Fruit fly (Drosophila melanogaster) whole organism, embryonic: ENCODE measurements around the gene CG14718.

ENCODE experiments used
- Ada2b ChIP-seq: fragments of 200-800 bp; sonication (Bioruptor generic); IDR thresholded peaks from 2 replicates; pipeline ENCODE4 v1.3.6; 2022; ENCODE audit warnings: missing biosample characterization, missing genetic modification characterization
- Atf6 ChIP-seq: fragments of 200-800 bp; sonication (Bioruptor generic); IDR thresholded peaks from 2 replicates; pipeline ENCODE4 v1.3.6; 2022; ENCODE audit warnings: missing biosample characterization, missing genetic modification characterization
- CG10543 ChIP-seq: fragments of 200-800 bp; sonication (Bioruptor generic); optimal IDR thresholded peaks from 3 replicates; lab custom pipeline; 2017; ENCODE audit warnings: missing biosample characterization, mild to moderate bottlenecking, missing genetic modification characterization, moderate library complexity
- CG1233 ChIP-seq: fragments of 200-800 bp; sonication (Bioruptor generic); optimal IDR thresholded peaks from 4 replicates; lab custom pipeline; 2018; ENCODE audit warnings: missing biosample characterization, mild to moderate bottlenecking, missing genetic modification characterization
- CG12391 ChIP-seq: fragments of 200-800 bp; sonication (Bioruptor generic); optimal IDR thresholded peaks from 3 replicates; lab custom pipeline; 2018; ENCODE audit warnings: missing biosample characterization, mild to moderate bottlenecking, missing genetic modification characterization, moderate library complexity
- CG15514 ChIP-seq: fragments of 200-800 bp; sonication (Bioruptor generic); optimal IDR thresholded peaks from 3 replicates; lab custom pipeline; 2017; ENCODE audit warnings: missing biosample characterization, missing genetic modification characterization, mild to moderate bottlenecking, moderate library complexity, missing genetic modification reagents
- CG2875 ChIP-seq: fragments of 200-800 bp; sonication (Bioruptor generic); optimal IDR thresholded peaks from 2 replicates; lab custom pipeline; 2017; ENCODE audit warnings: missing biosample characterization, mild to moderate bottlenecking, missing genetic modification characterization, missing genetic modification reagents
- CG31224 ChIP-seq: fragments of 200-800 bp; sonication (Bioruptor generic); IDR thresholded peaks from 2 replicates; pipeline ENCODE4 v1.3.6; 2022; ENCODE audit warnings: missing biosample characterization, missing genetic modification characterization
- CG3995 ChIP-seq: fragments of 200-800 bp; sonication (Bioruptor generic); optimal IDR thresholded peaks from 3 replicates; lab custom pipeline; 2016; ENCODE audit warnings: missing biosample characterization, missing genetic modification characterization
- CG6654 ChIP-seq: fragments of 200-800 bp; sonication (Bioruptor generic); optimal IDR thresholded peaks from 2 replicates; lab custom pipeline; 2017; ENCODE audit warnings: missing biosample characterization, mild to moderate bottlenecking, missing genetic modification characterization
- CG6683 ChIP-seq: fragments of 200-800 bp; sonication (Bioruptor generic); optimal IDR thresholded peaks from 2 replicates; lab custom pipeline; 2017; ENCODE audit warnings: missing biosample characterization, mild to moderate bottlenecking, missing genetic modification characterization, missing genetic modification reagents
- CG6689 ChIP-seq: fragments of 200-800 bp; sonication (Bioruptor generic); IDR thresholded peaks from 2 replicates; pipeline ENCODE4 v1.3.6; 2022; ENCODE audit warnings: missing biosample characterization, missing genetic modification characterization
- CG7556 ChIP-seq: fragments of 200-800 bp; sonication (Bioruptor generic); optimal IDR thresholded peaks from 2 replicates; lab custom pipeline; 2017; ENCODE audit warnings: missing biosample characterization, mild to moderate bottlenecking, missing genetic modification characterization
- CG8924 ChIP-seq: fragments of 200-800 bp; optimal IDR thresholded peaks from 3 replicates; lab custom pipeline; 2019; ENCODE audit warnings: missing biosample characterization, mild to moderate bottlenecking, missing genetic modification characterization, moderate library complexity
- CG9817 ChIP-seq: fragments of 200-800 bp; sonication (Bioruptor generic); optimal IDR thresholded peaks from 2 replicates; lab custom pipeline; 2018; ENCODE audit warnings: missing biosample characterization, mild to moderate bottlenecking, missing genetic modification characterization, moderate library complexity
- Chrac-16 ChIP-seq: fragments of 200-800 bp; sonication (Bioruptor generic); optimal IDR thresholded peaks from 3 replicates; lab custom pipeline; 2016; ENCODE audit warnings: missing biosample characterization, missing genetic modification characterization
- CoRest ChIP-seq: fragments of 200-800 bp; sonication (Bioruptor generic); optimal IDR thresholded peaks from 3 replicates; lab custom pipeline; 2018; ENCODE audit warnings: missing biosample characterization, mild to moderate bottlenecking, missing genetic modification characterization, moderate library complexity
- D ChIP-seq, 2 experiments: fragments of 200-800 bp in 1 of 2; fragments of >200 bp in 1 of 2; sonication (Bioruptor generic) in 1 of 2; optimal IDR thresholded peaks; 2 replicates in 1 of 2; 3 replicates in 1 of 2; lab custom pipeline; 2017; ENCODE audit warnings: mild to moderate bottlenecking in 1 of 2, missing biosample characterization in 1 of 2, missing genetic modification characterization in 1 of 2, missing genetic modification reagents in 1 of 2
- Dbx ChIP-seq: fragments of 200-800 bp; sonication (Bioruptor generic); IDR thresholded peaks from 3 replicates; pipeline ENCODE4 v1.3.6; 2022; ENCODE audit warnings: missing biosample characterization, missing genetic modification characterization
- Dek ChIP-seq: fragments of 200-800 bp; sonication (Bioruptor generic); optimal IDR thresholded peaks from 3 replicates; lab custom pipeline; 2019; ENCODE audit warnings: missing biosample characterization, mild to moderate bottlenecking, missing genetic modification characterization, moderate library complexity
- Jarid2 ChIP-seq: fragments of 200-800 bp; sonication (Bioruptor generic); optimal IDR thresholded peaks from 3 replicates; lab custom pipeline; 2017; ENCODE audit warnings: mild to moderate bottlenecking, missing biosample characterization, missing genetic modification reagents, missing genetic modification characterization
- Med ChIP-seq: fragments of 200-800 bp; sonication (Bioruptor generic); peaks from one replicate; lab custom pipeline; 2016; ENCODE audit warnings: missing biosample characterization, missing genetic modification characterization, mild to moderate bottlenecking, inconsistent platforms, moderate library complexity
- Nf-YC ChIP-seq: fragments of 200-800 bp; optimal IDR thresholded peaks from 3 replicates; lab custom pipeline; 2019; ENCODE audit warnings: missing biosample characterization, mild to moderate bottlenecking, missing genetic modification characterization, moderate library complexity
- Optix ChIP-seq: fragments of 200-800 bp; sonication (Bioruptor generic); IDR thresholded peaks from 3 replicates; pipeline ENCODE4 v1.3.6; 2022; ENCODE audit warnings: missing biosample characterization, missing genetic modification characterization
- PHDP ChIP-seq: fragments of 200-800 bp; sonication (Bioruptor generic); optimal IDR thresholded peaks from 3 replicates; lab custom pipeline; 2018; ENCODE audit warnings: missing biosample characterization, mild to moderate bottlenecking, missing genetic modification characterization, moderate library complexity
- Rx ChIP-seq: fragments of 200-800 bp; sonication (Bioruptor generic); IDR thresholded peaks from 2 replicates; pipeline ENCODE4 v1.3.6; 2022; ENCODE audit warnings: missing biosample characterization, missing genetic modification characterization
- Sin3A ChIP-seq: fragments of >200 bp; optimal IDR thresholded peaks from 2 replicates; lab custom pipeline; 2018
- Sry-β ChIP-seq: fragments of 200-800 bp; sonication (Bioruptor generic); optimal IDR thresholded peaks from 2 replicates; lab custom pipeline; 2018; ENCODE audit warnings: missing biosample characterization, mild to moderate bottlenecking, missing genetic modification characterization, moderate library complexity
- Trl ChIP-seq, 3 experiments: fragments of >200 bp in 2 of 3; fragments of 200-800 bp in 1 of 3; sonication (Bioruptor generic) in 1 of 3; optimal IDR thresholded peaks; 2 replicates in 1 of 3; 3 replicates in 2 of 3; lab custom pipeline; 2016 to 2017; ENCODE audit warnings: missing biosample characterization in 1 of 3, missing genetic modification characterization in 1 of 3
- Xrp1 ChIP-seq: fragments of 200-800 bp; sonication (Bioruptor generic); IDR thresholded peaks from 2 replicates; pipeline ENCODE4 v1.3.6; 2022; ENCODE audit warnings: missing biosample characterization, missing genetic modification characterization
- ash1 ChIP-seq: fragments of 200-800 bp; sonication (Bioruptor generic); optimal IDR thresholded peaks from 2 replicates; lab custom pipeline; 2018; ENCODE audit warnings: missing biosample characterization, mild to moderate bottlenecking, missing genetic modification characterization
- az2 ChIP-seq: fragments of 200-800 bp; sonication (Bioruptor generic); optimal IDR thresholded peaks from 3 replicates; lab custom pipeline; 2016; ENCODE audit warnings: missing biosample characterization, missing genetic modification characterization
- dmrt99B ChIP-seq: fragments of 200-800 bp; sonication (Bioruptor generic); optimal IDR thresholded peaks from 2 replicates; lab custom pipeline; 2018; ENCODE audit warnings: missing biosample characterization, mild to moderate bottlenecking, missing genetic modification characterization, moderate library complexity
- ewg ChIP-seq: fragments of 200-800 bp; sonication (Bioruptor generic); optimal IDR thresholded peaks from 3 replicates; lab custom pipeline; 2017; ENCODE audit warnings: mild to moderate bottlenecking, missing biosample characterization, missing genetic modification reagents, missing genetic modification characterization
- gcm2 ChIP-seq: fragments of 200-800 bp; sonication (Bioruptor generic); optimal IDR thresholded peaks from 2 replicates; lab custom pipeline; 2016; ENCODE audit warnings: missing biosample characterization, missing genetic modification characterization
- ind ChIP-seq: fragments of 200-800 bp; sonication (Bioruptor generic); optimal IDR thresholded peaks from 3 replicates; lab custom pipeline; 2016; ENCODE audit warnings: missing biosample characterization, missing genetic modification characterization
- insv ChIP-seq, 2 experiments: fragments of 200-800 bp; sonication (Bioruptor generic); optimal IDR thresholded peaks; 3 replicates each; lab custom pipeline; 2016 to 2018; ENCODE audit warnings: missing biosample characterization in 2 of 2, missing genetic modification characterization in 2 of 2
- kni ChIP-seq: fragments of 200-800 bp; sonication (Bioruptor generic); optimal IDR thresholded peaks from 3 replicates; lab custom pipeline; 2017; ENCODE audit warnings: mild to moderate bottlenecking, missing biosample characterization, missing genetic modification reagents, missing genetic modification characterization
- lab ChIP-seq: fragments of 200-800 bp; sonication (Bioruptor generic); optimal IDR thresholded peaks from 3 replicates; lab custom pipeline; 2017; ENCODE audit warnings: missing biosample characterization, missing genetic modification characterization, mild to moderate bottlenecking, moderate library complexity, missing genetic modification reagents
- phol ChIP-seq: fragments of 200-800 bp; sonication (Bioruptor generic); optimal IDR thresholded peaks from 3 replicates; lab custom pipeline; 2018; ENCODE audit warnings: missing biosample characterization, mild to moderate bottlenecking, missing genetic modification characterization, moderate library complexity
- pita ChIP-seq: fragments of 200-800 bp; sonication (Bioruptor generic); optimal IDR thresholded peaks from 2 replicates; lab custom pipeline; 2017; ENCODE audit warnings: missing biosample characterization, mild to moderate bottlenecking, missing genetic modification characterization
- pzg ChIP-seq: fragments of 200-800 bp; sonication (Bioruptor generic); optimal IDR thresholded peaks from 3 replicates; lab custom pipeline; 2018; ENCODE audit warnings: missing biosample characterization, mild to moderate bottlenecking, missing genetic modification characterization, moderate library complexity
- row ChIP-seq: fragments of 200-800 bp; sonication (Bioruptor generic); IDR thresholded peaks from 3 replicates; pipeline ENCODE4 v1.3.6; 2022; ENCODE audit warnings: missing biosample characterization, missing genetic modification characterization
- sens ChIP-seq: fragments of 200-800 bp; sonication (Bioruptor generic); peaks from one replicate; lab custom pipeline; 2016; ENCODE audit warnings: missing biosample characterization, missing genetic modification characterization
- sob ChIP-seq: fragments of 200-800 bp; sonication (Bioruptor generic); IDR thresholded peaks from 2 replicates; pipeline ENCODE4 v1.3.6; 2022; ENCODE audit warnings: missing biosample characterization, missing genetic modification characterization
- tll ChIP-seq, 2 experiments: fragments of 200-800 bp in 1 of 2; fragments of >200 bp in 1 of 2; sonication (Bioruptor generic) in 1 of 2; optimal IDR thresholded peaks; 2 replicates each; lab custom pipeline; 2017 to 2019; ENCODE audit warnings: missing biosample characterization in 2 of 2, missing genetic modification characterization in 2 of 2, mild to moderate bottlenecking in 1 of 2, moderate library complexity in 1 of 2
- zen2 ChIP-seq: fragments of 200-800 bp; sonication (Bioruptor generic); IDR thresholded peaks from 3 replicates; pipeline ENCODE4 v1.3.6; 2022; ENCODE audit warnings: missing biosample characterization, missing genetic modification characterization; ENCODE audit not compliant: partially characterized antibody

CG14718 gene

dm6 chr3R:11694311-11695305 lies 5.8 kb upstream of the CG14718 start, which contains the start of gene Fer3 (continued):
- TF ChIP-seq ewg (GFP tag; lab: Kevin White, UChicago): peak; percentile 40
- TF ChIP-seq CG31224 (GFP tag; lab: Robert Waterston, UW): no peak
- peak; percentile 39 for TF ChIP-seq CG12391 (tag; lab: Kevin White, UChicago)
- TF ChIP-seq CG6654: no peak
- TF ChIP-seq Dek (tag; lab: Kevin White, UChicago): peak; percentile 13
- TF ChIP-seq tll (GFP tag; optimal IDR thresholded peaks at IDR 0.05; lab: Kevin White, UChicago): peak in 1 of 2 experiments; percentile 26
- TF ChIP-seq gcm2 (GFP tag; lab: Kevin White, UChicago): no peak
- no peak for TF ChIP-seq CG10543
- peak; percentile 2 for TF ChIP-seq CG7556 (GFP tag; lab: Kevin White, UChicago)
- peak; percentile 25 for TF ChIP-seq phol
- peak; percentile 1 for TF ChIP-seq D (optimal IDR thresholded peaks at IDR 0.05; lab: Kevin White, UChicago)
- no peak for TF ChIP-seq D (GFP tag; optimal IDR thresholded peaks at IDR 0.05; lab: Kevin White, UChicago)
- no peak for TF ChIP-seq CG2875 (GFP tag; lab: Kevin White, UChicago)
- peak; percentile 1 for TF ChIP-seq Med (GFP tag; lab: Kevin White, UChicago)
- peak; percentile 38; the same call in 1 of the 2 replicates for TF ChIP-seq Atf6 (GFP tag; lab: Robert Waterston, UW)
- TF ChIP-seq Sry-β (GFP tag; lab: Kevin White, UChicago): no peak
- no peak for TF ChIP-seq ind (GFP tag; lab: Kevin White, UChicago)
- TF ChIP-seq CG8924 (tag; lab: Kevin White, UChicago): peak; percentile 12
- peak; percentile 77 for TF ChIP-seq pita (GFP tag; lab: Kevin White, UChicago)
- peak; percentile 9 for TF ChIP-seq lab (GFP tag; lab: Kevin White, UChicago)
- no peak for TF ChIP-seq Dbx (GFP tag; lab: Robert Waterston, UW)
- peak; percentile 93 for TF ChIP-seq Nf-YC (tag; lab: Kevin White, UChicago)
- TF ChIP-seq Rx (GFP tag; lab: Robert Waterston, UW): no peak
- no peak for TF ChIP-seq CG9817 (tag; lab: Kevin White, UChicago)
- TF ChIP-seq pzg (GFP tag; lab: Kevin White, UChicago): no peak
- TF ChIP-seq CG3995 (GFP tag; lab: Kevin White, UChicago): no peak
- TF ChIP-seq Chrac-16 (GFP tag; lab: Kevin White, UChicago): no peak
- TF ChIP-seq Ada2b (GFP tag; lab: Robert Waterston, UW): no peak
- no peak for TF ChIP-seq Optix (GFP tag; lab: Robert Waterston, UW)
- no peak for TF ChIP-seq PHDP (tag; lab: Kevin White, UChicago)
- TF ChIP-seq Jarid2 (GFP tag; lab: Kevin White, UChicago): no peak
- no peak for TF ChIP-seq az2 (GFP tag; lab: Kevin White, UChicago)
- TF ChIP-seq CG6683 (GFP tag; lab: Kevin White, UChicago): no peak
- peak; percentile 71 to 96 for TF ChIP-seq insv (GFP tag; optimal IDR thresholded peaks at IDR 0.05; lab: Kevin White, UChicago)
- peak; percentile 22; the same call in 1 of the 3 replicates for TF ChIP-seq row (GFP tag; lab: Robert Waterston, UW)
- TF ChIP-seq Sin3A (lab: Kevin White, UChicago): no peak
- no peak for TF ChIP-seq ash1 (GFP tag; lab: Kevin White, UChicago)
- peak; percentile 5 for TF ChIP-seq CoRest (tag; lab: Kevin White, UChicago)
- TF ChIP-seq CG1233: no peak
- TF ChIP-seq sens (GFP tag; lab: Kevin White, UChicago): peak; percentile 59
- TF ChIP-seq sob: no peak
- no peak for TF ChIP-seq zen2 (GFP tag; lab: Robert Waterston, UW)
- peak in 1 of 2 experiments; percentile 21 for TF ChIP-seq Trl (optimal IDR thresholded peaks at IDR 0.05; lab: Kevin White, UChicago)
- TF ChIP-seq Trl (GFP tag; optimal IDR thresholded peaks at IDR 0.05; lab: Kevin White, UChicago): no peak
- TF ChIP-seq kni: no peak
- TF ChIP-seq CG6689 (GFP tag; lab: Robert Waterston, UW): no peak
- TF ChIP-seq Xrp1: no peak
- peak; percentile 13 for TF ChIP-seq CG15514
- TF ChIP-seq dmrt99B (tag; lab: Kevin White, UChicago): no peak
